Worm (Caenorhabditis elegans): ENCODE results near the gene srx-135.

ce11 chrV:13848379-13848778, 10.6 kb upstream of the srx-135 start, which contains the start of gene srx-133:
- TF ChIP-seq odd-2 (tag; optimal IDR thresholded peaks at IDR 0.05) = no peak
- no peak for TF ChIP-seq gmeb-2 (tag; optimal IDR thresholded peaks at IDR 0.05)
- TF ChIP-seq npax-4 (tag; optimal IDR thresholded peaks at IDR 0.05) = no peak
- TF ChIP-seq lin-11 (tag; optimal IDR thresholded peaks at IDR 0.05) = no peak
- TF ChIP-seq pha-4 (tag; optimal IDR thresholded peaks at IDR 0.05) = no peak
- no peak for TF ChIP-seq pag-3 (tag; optimal IDR thresholded peaks at IDR 0.05; ENCODE audit: borderline replicate concordance)
- TF ChIP-seq pat-9 (tag; optimal IDR thresholded peaks at IDR 0.05) = no peak
